Fruit fly (Drosophila melanogaster) whole organism, wandering third instar larva: ENCODE results near the gene CG5440.

ENCODE experiments used
- Abd-B ChIP-seq: fragments of >200 bp; optimal IDR thresholded peaks from 2 replicates; lab custom pipeline; 2017; ENCODE audit warnings: missing biosample characterization, missing genetic modification characterization
- Dfd ChIP-seq: fragments of >200 bp; optimal IDR thresholded peaks from 2 replicates; lab custom pipeline; 2017; ENCODE audit warnings: missing biosample characterization, missing genetic modification characterization
- HLH106 ChIP-seq: fragments of 200-800 bp; optimal IDR thresholded peaks from 3 replicates; lab custom pipeline; 2019; ENCODE audit warnings: missing biosample characterization, mild to moderate bottlenecking, missing genetic modification characterization, moderate library complexity
- Hnf4 ChIP-seq: fragments of 200-800 bp; sonication (Bioruptor generic); optimal IDR thresholded peaks from 2 replicates; lab custom pipeline; 2016; ENCODE audit warnings: missing biosample characterization, mild to moderate bottlenecking, missing genetic modification characterization
- Hr78 ChIP-seq: fragments of >200 bp; optimal IDR thresholded peaks from 2 replicates; lab custom pipeline; 2017; ENCODE audit warnings: missing biosample characterization, missing genetic modification characterization
- Hr83 ChIP-seq: fragments of 200-300 bp; sonication (Bioruptor generic); optimal IDR thresholded peaks from 2 replicates; lab custom pipeline; 2016; ENCODE audit warnings: missing biosample characterization, mild to moderate bottlenecking, missing genetic modification characterization, moderate library complexity; ENCODE audit not compliant: poor library complexity, severe bottlenecking
- Mio ChIP-seq: sonication (Bioruptor generic); optimal IDR thresholded peaks from 2 replicates; lab custom pipeline; 2016; ENCODE audit warnings: missing biosample characterization, missing genetic modification characterization
- Myc ChIP-seq: fragments of >200 bp; optimal IDR thresholded peaks from 2 replicates; lab custom pipeline; 2017
- N ChIP-seq: fragments of >200 bp; optimal IDR thresholded peaks from 2 replicates; lab custom pipeline; 2018; ENCODE audit warnings: missing biosample characterization, missing external identifiers, missing genetic modification characterization
- h ChIP-seq: fragments of 200-800 bp; sonication (Bioruptor generic); optimal IDR thresholded peaks from 3 replicates; lab custom pipeline; 2016; ENCODE audit warnings: missing biosample characterization, mild to moderate bottlenecking, missing genetic modification characterization
- lola ChIP-seq: fragments of >200 bp; optimal IDR thresholded peaks from 2 replicates; lab custom pipeline; 2017; ENCODE audit warnings: missing biosample characterization, missing genetic modification characterization
- psq ChIP-seq: fragments of 200-800 bp; sonication (Bioruptor generic); optimal IDR thresholded peaks from 3 replicates; lab custom pipeline; 2017; ENCODE audit warnings: missing biosample characterization, mild to moderate bottlenecking, missing genetic modification characterization, moderate library complexity
- usp ChIP-seq: fragments of >200 bp; optimal IDR thresholded peaks from 2 replicates; lab custom pipeline; 2017; ENCODE audit warnings: missing biosample characterization, missing genetic modification characterization
- woc ChIP-seq: sonication (Bioruptor generic); optimal IDR thresholded peaks from 2 replicates; lab custom pipeline; 2016; ENCODE audit warnings: missing biosample characterization, mild to moderate bottlenecking, missing genetic modification characterization

DNA sequence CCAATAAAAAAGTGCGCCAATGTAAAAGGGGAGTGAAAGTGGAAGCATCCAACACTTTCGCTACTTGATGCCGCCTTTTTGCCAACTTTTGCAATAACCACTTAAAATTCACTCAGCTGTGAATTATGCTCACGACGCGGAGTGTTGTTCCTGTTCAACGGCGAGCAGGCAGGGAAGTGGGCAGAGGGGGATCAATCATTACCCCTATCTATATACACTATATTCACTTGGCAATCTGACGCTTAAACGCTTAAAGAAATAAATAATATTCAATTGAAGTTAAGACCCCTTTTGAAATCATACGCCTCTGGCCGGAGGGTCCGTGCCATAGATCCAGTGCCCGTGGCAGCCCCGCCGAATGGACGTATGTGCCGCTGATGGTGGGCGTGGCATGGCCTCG, 18.6 kb upstream of the CG5440 start:
- TF ChIP-seq Dfd (GFP tag; lab: Kevin White, UChicago) (no peak), woc (GFP tag; lab: Kevin White, UChicago) (no peak), Hnf4 (no peak), h (no peak), HLH106 (no peak), usp (GFP tag; lab: Kevin White, UChicago) (no peak), psq (GFP tag; lab: Kevin White, UChicago) (no peak), Hr78 (GFP tag; lab: Kevin White, UChicago) (no peak), N (GFP tag; lab: Kevin White, UChicago) (no peak), Myc (no peak), Mio (GFP tag; lab: Kevin White, UChicago) (no peak), Abd-B (GFP tag; lab: Kevin White, UChicago) (no peak), lola (GFP tag; lab: Kevin White, UChicago) (no peak), Hr83 (no peak)
